Worm (Caenorhabditis elegans) whole organism, L4 larva: ENCODE measurements around the gene C25F6.8.

Source experiments
- D1046.2 ChIP-seq: fragments of 200-800 bp; sonication (Bioruptor generic); IDR thresholded peaks from 2 replicates; pipeline ENCODE4 v1.3.6; 2022; ENCODE audit warnings: missing genetic modification characterization, missing compliant biosample characterization
- F10B5.3 ChIP-seq: sonication (generic microtip); optimal IDR thresholded peaks from 2 replicates; lab custom pipeline; 2016; ENCODE audit warnings: mild to moderate bottlenecking, missing genetic modification characterization, missing compliant biosample characterization
- F26F4.8 ChIP-seq: fragments of 200-800 bp; sonication (Bioruptor generic); conservative IDR thresholded peaks from 2 replicates; pipeline ENCODE4 v1.3.6; 2022; ENCODE audit warnings: missing genetic modification characterization, missing compliant biosample characterization
- F44E2.7 ChIP-seq: fragments of 200-800 bp; sonication (Bioruptor generic); IDR thresholded peaks from 2 replicates; pipeline ENCODE4 v2.1.2; 2022; ENCODE audit warnings: missing genetic modification characterization, missing compliant biosample characterization
- R02D3.7 ChIP-seq: fragments of 150-350 bp; sonication (generic microtip); optimal IDR thresholded peaks from 3 replicates; lab custom pipeline; 2014; ENCODE audit warnings: missing biosample characterization, missing genetic modification characterization
- T20F7.1 ChIP-seq: fragments of 200-800 bp; sonication (Bioruptor generic); optimal IDR thresholded peaks from 2 replicates; lab custom pipeline; 2018; ENCODE audit warnings: mild to moderate bottlenecking, missing genetic modification characterization, missing compliant biosample characterization
- Y105C5A.15 ChIP-seq: fragments of 200-800 bp; sonication (Bioruptor generic); IDR thresholded peaks from 2 replicates; pipeline ENCODE4 v1.3.6; 2022; ENCODE audit warnings: missing genetic modification characterization, missing compliant biosample characterization
- Y5F2A.4 ChIP-seq: fragments of 200-800 bp; sonication (Bioruptor generic); optimal IDR thresholded peaks from 2 replicates; lab custom pipeline; 2018; ENCODE audit warnings: mild to moderate bottlenecking, missing genetic modification characterization, missing compliant biosample characterization
- ZK337.2 ChIP-seq: fragments of 200-800 bp; sonication (Bioruptor generic); IDR thresholded peaks from 2 replicates; pipeline ENCODE4 v1.3.6; 2022; ENCODE audit warnings: missing genetic modification reagents, missing genetic modification characterization, missing compliant biosample characterization
- aha-1 ChIP-seq: fragments of 150-350 bp; peaks from one replicate; lab custom pipeline; 2014; ENCODE audit warnings: missing biosample characterization, missing genetic modification characterization
- arid-1 ChIP-seq: fragments of 200-800 bp; sonication (Bioruptor generic); conservative IDR thresholded peaks from 2 replicates; pipeline ENCODE4 v1.3.6; 2022; ENCODE audit warnings: missing genetic modification reagents, missing genetic modification characterization, missing compliant biosample characterization
- ceh-20 ChIP-seq: fragments of 200-800 bp; sonication (Bioruptor generic); IDR thresholded peaks from 2 replicates; pipeline ENCODE4 v1.3.6; 2022; ENCODE audit warnings: missing genetic modification reagents, missing genetic modification characterization, missing compliant biosample characterization
- ceh-28 ChIP-seq: fragments of 150-350 bp; optimal IDR thresholded peaks from 2 replicates; lab custom pipeline; 2014; ENCODE audit warnings: missing biosample characterization, missing genetic modification reagents, missing genetic modification characterization
- ceh-32 ChIP-seq: sonication (generic microtip); optimal IDR thresholded peaks from 2 replicates; lab custom pipeline; 2016; ENCODE audit warnings: mild to moderate bottlenecking, missing genetic modification characterization, missing compliant biosample characterization; ENCODE audit not compliant: poor library complexity
- ces-1 ChIP-seq: fragments of 150-350 bp; sonication (generic microtip); optimal IDR thresholded peaks from 4 replicates; lab custom pipeline; 2014; ENCODE audit warnings: missing biosample characterization, missing genetic modification reagents, missing genetic modification characterization
- ctbp-1 ChIP-seq: fragments of 200-800 bp; sonication (Bioruptor generic); IDR thresholded peaks from 2 replicates; pipeline ENCODE4 v1.3.6; 2022; ENCODE audit warnings: missing genetic modification reagents, missing genetic modification characterization, missing compliant biosample characterization
- daf-16 ChIP-seq, 3 experiments: sonication (generic microtip); optimal IDR thresholded peaks; 2 replicates each; lab custom pipeline; 2016 to 2017; ENCODE audit warnings: missing genetic modification characterization in 3 of 3, missing genetic modification reagents in 3 of 3, mild to moderate bottlenecking in 2 of 3, missing compliant biosample characterization in 2 of 3, missing biosample characterization in 1 of 3, moderate library complexity in 1 of 3
- dmd-9 ChIP-seq: fragments of 200-800 bp; sonication (Bioruptor generic); IDR thresholded peaks from 2 replicates; pipeline ENCODE4 v1.3.6; 2022; ENCODE audit warnings: missing genetic modification reagents, missing genetic modification characterization, missing compliant biosample characterization
- duxl-1 ChIP-seq: sonication (generic microtip); optimal IDR thresholded peaks from 2 replicates; lab custom pipeline; 2016; ENCODE audit warnings: mild to moderate bottlenecking, missing genetic modification characterization, moderate library complexity, missing compliant biosample characterization; ENCODE audit not compliant: poor library complexity
- dve-1 ChIP-seq: sonication (generic microtip); optimal IDR thresholded peaks from 2 replicates; lab custom pipeline; 2017; ENCODE audit warnings: antibody characterized with exemption, mild to moderate bottlenecking, missing genetic modification characterization, missing compliant biosample characterization; ENCODE audit not compliant: insufficient read depth
- egl-27 ChIP-seq: sonication (generic microtip); optimal IDR thresholded peaks from 3 replicates; lab custom pipeline; 2017; ENCODE audit warnings: missing biosample characterization, missing genetic modification reagents, missing genetic modification characterization
- fos-1 ChIP-seq: fragments of 150-350 bp; optimal IDR thresholded peaks from 2 replicates; lab custom pipeline; 2014; ENCODE audit warnings: missing biosample characterization, missing genetic modification characterization
- hlh-11 ChIP-seq: fragments of 200-800 bp; sonication (Bioruptor generic); optimal IDR thresholded peaks from 2 replicates; lab custom pipeline; 2018; ENCODE audit warnings: mild to moderate bottlenecking, missing genetic modification characterization, missing compliant biosample characterization
- hlh-30 ChIP-seq: sonication (generic microtip); optimal IDR thresholded peaks from 2 replicates; lab custom pipeline; 2017; ENCODE audit warnings: antibody characterized with exemption, mild to moderate bottlenecking, missing genetic modification characterization, missing compliant biosample characterization; ENCODE audit not compliant: insufficient read depth
- hmg-1.1 ChIP-seq: fragments of 200-800 bp; sonication (Bioruptor generic); IDR thresholded peaks from 2 replicates; pipeline ENCODE4 v1.3.6; 2022; ENCODE audit warnings: missing genetic modification reagents, missing genetic modification characterization, missing compliant biosample characterization
- jun-1 ChIP-seq: fragments of 150-350 bp; optimal IDR thresholded peaks from 2 replicates; lab custom pipeline; 2014; ENCODE audit warnings: missing biosample characterization, missing genetic modification reagents, missing genetic modification characterization
- lin-13 ChIP-seq: fragments of 150-350 bp; optimal IDR thresholded peaks from 2 replicates; lab custom pipeline; 2014; ENCODE audit warnings: missing biosample characterization, missing genetic modification reagents, missing genetic modification characterization
- lin-15B ChIP-seq: fragments of 150-350 bp; sonication (generic microtip); optimal IDR thresholded peaks from 3 replicates; lab custom pipeline; 2014; ENCODE audit warnings: missing biosample characterization, missing genetic modification characterization
- lin-29 ChIP-seq: fragments of 200-800 bp; sonication (Bioruptor generic); IDR thresholded peaks from 2 replicates; pipeline ENCODE4 v1.3.6; 2022; ENCODE audit warnings: missing genetic modification reagents, missing genetic modification characterization, missing compliant biosample characterization
- lir-3 ChIP-seq: sonication (generic microtip); optimal IDR thresholded peaks from 2 replicates; lab custom pipeline; 2016; ENCODE audit warnings: mild to moderate bottlenecking, missing genetic modification characterization, missing compliant biosample characterization
- lsy-2 ChIP-seq, 2 experiments: fragments of 150-350 bp in 1 of 2; sonication (generic microtip) in 1 of 2; optimal IDR thresholded peaks; 2 replicates each; lab custom pipeline; 2014 to 2017; ENCODE audit warnings: missing biosample characterization in 2 of 2, missing genetic modification characterization in 2 of 2
- mdt-29 ChIP-seq: fragments of 200-800 bp; sonication (Bioruptor generic); IDR thresholded peaks from 2 replicates; pipeline ENCODE4 v1.3.6; 2022; ENCODE audit warnings: missing genetic modification reagents, missing genetic modification characterization, missing compliant biosample characterization
- mep-1 ChIP-seq: fragments of 150-350 bp; sonication (generic microtip); optimal IDR thresholded peaks from 3 replicates; lab custom pipeline; 2014; ENCODE audit warnings: missing biosample characterization, missing genetic modification characterization
- nhr-10 ChIP-seq: fragments of 150-350 bp; optimal IDR thresholded peaks from 2 replicates; lab custom pipeline; 2014; ENCODE audit warnings: missing biosample characterization, missing genetic modification characterization
- nhr-41 ChIP-seq: fragments of 200-800 bp; sonication (Bioruptor generic); IDR thresholded peaks from 2 replicates; pipeline ENCODE4 v1.3.6; 2022; ENCODE audit warnings: missing genetic modification reagents, missing genetic modification characterization, missing compliant biosample characterization
- nhr-42 ChIP-seq: fragments of 200-800 bp; sonication (Bioruptor generic); IDR thresholded peaks from 2 replicates; pipeline ENCODE4 v1.3.6; 2022; ENCODE audit warnings: missing genetic modification characterization, missing compliant biosample characterization
- nhr-48 ChIP-seq: sonication (generic microtip); optimal IDR thresholded peaks from 2 replicates; lab custom pipeline; 2016; ENCODE audit warnings: mild to moderate bottlenecking, missing genetic modification characterization, missing compliant biosample characterization
- nhr-76 ChIP-seq: fragments of 150-350 bp; optimal IDR thresholded peaks from 2 replicates; lab custom pipeline; 2014; ENCODE audit warnings: missing biosample characterization, missing genetic modification characterization
- nhr-77 ChIP-seq: fragments of 150-350 bp; optimal IDR thresholded peaks from 2 replicates; lab custom pipeline; 2014; ENCODE audit warnings: missing biosample characterization, missing genetic modification characterization
- pha-4 ChIP-seq, 2 experiments: fragments of 150-350 bp in 1 of 2; fragments of 200-800 bp in 1 of 2; sonication (Bioruptor generic) in 1 of 2; IDR thresholded peaks in 1 of 2; optimal IDR thresholded peaks in 1 of 2; 2 replicates each; pipeline versions ENCODE4 v1.3.6 to Lab custom; 2014 to 2022; ENCODE audit warnings: missing genetic modification characterization in 2 of 2, missing genetic modification reagents in 2 of 2, missing biosample characterization in 1 of 2, missing compliant biosample characterization in 1 of 2
- pqm-1 ChIP-seq: sonication (generic microtip); optimal IDR thresholded peaks from 2 replicates; lab custom pipeline; 2017; ENCODE audit warnings: missing biosample characterization, missing genetic modification characterization
- rbr-2 ChIP-seq: sonication (generic microtip); optimal IDR thresholded peaks from 2 replicates; lab custom pipeline; 2016; ENCODE audit warnings: missing genotype, missing genetic modification characterization, missing compliant biosample characterization
- spr-1 ChIP-seq: sonication (generic microtip); optimal IDR thresholded peaks from 2 replicates; lab custom pipeline; 2016; ENCODE audit warnings: mild to moderate bottlenecking, missing genetic modification characterization, missing compliant biosample characterization
- tag-97 ChIP-seq: fragments of 200-800 bp; sonication (Bioruptor generic); IDR thresholded peaks from 2 replicates; pipeline ENCODE4 v1.3.6; 2022; ENCODE audit warnings: missing genetic modification characterization, missing compliant biosample characterization
- tra-1 ChIP-seq: fragments of 200-800 bp; sonication (Bioruptor generic); IDR thresholded peaks from 2 replicates; pipeline ENCODE4 v1.3.6; 2022; ENCODE audit warnings: missing genetic modification reagents, missing genetic modification characterization, missing compliant biosample characterization
- unc-39 ChIP-seq: sonication (generic microtip); optimal IDR thresholded peaks from 2 replicates; lab custom pipeline; 2017; ENCODE audit warnings: missing biosample characterization, missing genetic modification characterization
- zfp-2 ChIP-seq: sonication (generic microtip); optimal IDR thresholded peaks from 2 replicates; lab custom pipeline; 2016; ENCODE audit warnings: mild to moderate bottlenecking, missing genetic modification characterization, missing compliant biosample characterization
- zfp-3 ChIP-seq: fragments of 200-800 bp; sonication (Bioruptor generic); conservative IDR thresholded peaks from 2 replicates; pipeline ENCODE4 v1.3.6; 2022; ENCODE audit warnings: missing genetic modification reagents, missing genetic modification characterization, missing compliant biosample characterization
- zip-11 ChIP-seq: fragments of 200-800 bp; sonication (Bioruptor generic); IDR thresholded peaks from 2 replicates; pipeline ENCODE4 v1.3.6; 2022; ENCODE audit warnings: missing genetic modification characterization, missing compliant biosample characterization
- ztf-7 ChIP-seq: fragments of 150-350 bp; optimal IDR thresholded peaks from 2 replicates; lab custom pipeline; 2014; ENCODE audit warnings: missing biosample characterization, missing genetic modification characterization

C25F6.8 gene

ce11 chrX:5479876-5480580 lies 32.0 kb downstream of the C25F6.8 start (continued):
- TF ChIP-seq nhr-42 (GFP tag; lab: Robert Waterston, UW) (no peak), hlh-30 (peak; percentile 34), duxl-1 (tag; lab: Kevin White, UChicago) (no peak), mep-1 (peak; percentile 33), fos-1 (tag; lab: Kevin White, UChicago) (no peak), zip-11 (GFP tag; lab: Robert Waterston, UW) (no peak), arid-1 (GFP tag; lab: Robert Waterston, UW) (no peak), hmg-1.1 (no peak), dve-1 (tag; lab: Kevin White, UChicago) (peak; percentile 45), ceh-32 (no peak), daf-16 (GFP tag; optimal IDR thresholded peaks at IDR 0.05; lab: Kevin White, UChicago) (no peak), daf-16 (tag; optimal IDR thresholded peaks at IDR 0.05; lab: Kevin White, UChicago) (peak; percentile 80), ceh-28 (no peak), nhr-77 (tag; lab: Kevin White, UChicago) (no peak), zfp-2 (tag; lab: Kevin White, UChicago) (no peak), D1046.2 (GFP tag; lab: Robert Waterston, UW) (no peak), ZK337.2 (GFP tag; lab: Robert Waterston, UW) (no peak), nhr-41 (GFP tag; lab: Robert Waterston, UW) (no peak), hlh-11 (tag; lab: Kevin White, UChicago) (peak; percentile 49), F44E2.7 (GFP tag; lab: Robert Waterston, UW) (no peak), pqm-1 (tag; lab: Kevin White, UChicago) (peak; percentile 60), T20F7.1 (no peak), lir-3 (tag; lab: Kevin White, UChicago) (no peak), nhr-10 (tag; lab: Kevin White, UChicago) (no peak), tag-97 (GFP tag; lab: Robert Waterston, UW) (no peak), F26F4.8 (no peak), ces-1 (GFP tag; lab: Kevin White, UChicago) (no peak), jun-1 (tag; lab: Kevin White, UChicago) (peak; percentile 10), F10B5.3 (tag; lab: Kevin White, UChicago) (no peak), nhr-48 (tag; lab: Kevin White, UChicago) (no peak), rbr-2 (tag; lab: Kevin White, UChicago) (peak; percentile 14), lin-15B (tag; lab: Kevin White, UChicago) (no peak), egl-27 (tag; lab: Kevin White, UChicago) (no peak), tra-1 (GFP tag; lab: Robert Waterston, UW) (no peak), lin-29 (GFP tag; lab: Robert Waterston, UW) (no peak), Y105C5A.15 (GFP tag; lab: Robert Waterston, UW) (no peak), ceh-20 (GFP tag; lab: Robert Waterston, UW) (no peak), aha-1 (tag; lab: Kevin White, UChicago) (peak; percentile 92), unc-39 (no peak), lin-13 (GFP tag; lab: Kevin White, UChicago) (no peak), ctbp-1 (no peak), lsy-2 (tag; optimal IDR thresholded peaks at IDR 0.05; lab: Kevin White, UChicago) (peak in 1 of 2 experiments; percentile 4), ztf-7 (tag; lab: Kevin White, UChicago) (no peak), zfp-3 (no peak), R02D3.7 (tag; lab: Kevin White, UChicago) (no peak), dmd-9 (GFP tag; lab: Robert Waterston, UW) (no peak), spr-1 (tag; lab: Kevin White, UChicago) (no peak), nhr-76 (no peak), pha-4 (GFP tag; IDR thresholded peaks at IDR 0.05; lab: Robert Waterston, UW) (no peak), pha-4 (tag; optimal IDR thresholded peaks at IDR 0.05; lab: Kevin White, UChicago) (no peak), Y5F2A.4 (GFP tag; lab: Kevin White, UChicago) (no peak), mdt-29 (GFP tag; lab: Robert Waterston, UW) (no peak)
